Fruit fly (Drosophila melanogaster) whole organism, wandering third instar larva: ENCODE results near the gene SC35.
A peak's percentile ranks its signal among the peaks of the same experiment; 100 is the strongest.

Source experiments
- CG32264 ChIP-seq: fragments of 200-800 bp; sonication (Bioruptor generic); optimal IDR thresholded peaks from 2 replicates; lab custom pipeline; 2016; ENCODE audit warnings: missing biosample characterization, missing genetic modification characterization
- CG9705 ChIP-seq: fragments of 200-800 bp; sonication (Bioruptor generic); optimal IDR thresholded peaks from 2 replicates; lab custom pipeline; 2018; ENCODE audit warnings: missing biosample characterization, mild to moderate bottlenecking, missing genetic modification characterization
- CrebA ChIP-seq: fragments of 200-800 bp; sonication (Bioruptor generic); optimal IDR thresholded peaks from 2 replicates; lab custom pipeline; 2016; ENCODE audit warnings: missing biosample characterization, mild to moderate bottlenecking, missing genetic modification characterization, borderline replicate concordance
- Dif ChIP-seq: fragments of 200-275, 200-300 bp; sonication (Bioruptor generic); optimal IDR thresholded peaks from 2 replicates; lab custom pipeline; 2018; ENCODE audit warnings: missing biosample characterization, missing genetic modification characterization; ENCODE audit not compliant: partially characterized antibody
- GATAd ChIP-seq: sonication (Bioruptor generic); optimal IDR thresholded peaks from 2 replicates; lab custom pipeline; 2016; ENCODE audit warnings: missing biosample characterization, missing genetic modification characterization
- HLH106 ChIP-seq: fragments of 200-800 bp; optimal IDR thresholded peaks from 3 replicates; lab custom pipeline; 2019; ENCODE audit warnings: missing biosample characterization, mild to moderate bottlenecking, missing genetic modification characterization, moderate library complexity
- Hnf4 ChIP-seq: fragments of 200-800 bp; sonication (Bioruptor generic); optimal IDR thresholded peaks from 2 replicates; lab custom pipeline; 2016; ENCODE audit warnings: missing biosample characterization, mild to moderate bottlenecking, missing genetic modification characterization
- Hr78 ChIP-seq: fragments of >200 bp; optimal IDR thresholded peaks from 2 replicates; lab custom pipeline; 2017; ENCODE audit warnings: missing biosample characterization, missing genetic modification characterization
- Hr83 ChIP-seq: fragments of 200-300 bp; sonication (Bioruptor generic); optimal IDR thresholded peaks from 2 replicates; lab custom pipeline; 2016; ENCODE audit warnings: missing biosample characterization, mild to moderate bottlenecking, missing genetic modification characterization, moderate library complexity; ENCODE audit not compliant: poor library complexity, severe bottlenecking
- Mio ChIP-seq: sonication (Bioruptor generic); optimal IDR thresholded peaks from 2 replicates; lab custom pipeline; 2016; ENCODE audit warnings: missing biosample characterization, missing genetic modification characterization
- N ChIP-seq: fragments of >200 bp; optimal IDR thresholded peaks from 2 replicates; lab custom pipeline; 2018; ENCODE audit warnings: missing biosample characterization, missing external identifiers, missing genetic modification characterization
- OdsH ChIP-seq: fragments of 200-800 bp; sonication (Bioruptor generic); optimal IDR thresholded peaks from 2 replicates; lab custom pipeline; 2016; ENCODE audit warnings: missing biosample characterization, mild to moderate bottlenecking, missing genetic modification characterization
- Rel ChIP-seq, 2 experiments: fragments of 200-800 bp; sonication (Bioruptor generic) in 1 of 2; optimal IDR thresholded peaks; 2 replicates in 1 of 2; 3 replicates in 1 of 2; lab custom pipeline; 2016 to 2019; ENCODE audit warnings: mild to moderate bottlenecking in 2 of 2, missing biosample characterization in 2 of 2, missing genetic modification characterization in 2 of 2, moderate library complexity in 1 of 2
- Sp1 ChIP-seq: fragments of 200-800 bp; sonication (Bioruptor generic); optimal IDR thresholded peaks from 3 replicates; lab custom pipeline; 2019; ENCODE audit warnings: missing biosample characterization, mild to moderate bottlenecking, missing genetic modification characterization, moderate library complexity
- Vsx2 ChIP-seq: fragments of 200-300, 225-300 bp; sonication (Bioruptor generic); optimal IDR thresholded peaks from 2 replicates; lab custom pipeline; 2018; ENCODE audit warnings: missing biosample characterization, missing genetic modification characterization; ENCODE audit not compliant: partially characterized antibody
- br ChIP-seq: fragments of 200-800 bp; sonication (Bioruptor generic); optimal IDR thresholded peaks from 2 replicates; lab custom pipeline; 2016; ENCODE audit warnings: missing biosample characterization, missing genetic modification characterization
- brk ChIP-seq: fragments of 200-800 bp; sonication (Bioruptor generic); optimal IDR thresholded peaks from 2 replicates; lab custom pipeline; 2016; ENCODE audit warnings: missing biosample characterization, mild to moderate bottlenecking, missing genetic modification characterization
- dl ChIP-seq, 2 experiments: fragments of 175-275, 200-275 bp in 1 of 2; fragments of 200-275 bp in 1 of 2; sonication (Bioruptor generic); optimal IDR thresholded peaks; lab custom pipeline; 2018; ENCODE audit warnings: mild to moderate bottlenecking in 2 of 2, missing biosample characterization in 2 of 2, missing genetic modification characterization in 2 of 2, moderate library complexity in 2 of 2; ENCODE audit not compliant: partially characterized antibody in 2 of 2, insufficient read depth in 1 of 2
- dmrt93B ChIP-seq: fragments of 200-800 bp; sonication (Bioruptor generic); optimal IDR thresholded peaks from 2 replicates; lab custom pipeline; 2018; ENCODE audit warnings: missing biosample characterization, mild to moderate bottlenecking, missing genetic modification characterization
- ey ChIP-seq: fragments of 200-800 bp; sonication (Bioruptor generic); optimal IDR thresholded peaks from 2 replicates; lab custom pipeline; 2016; ENCODE audit warnings: missing biosample characterization, missing genetic modification characterization
- foxo ChIP-seq, 2 experiments: fragments of 200-800 bp; sonication (Bioruptor generic); optimal IDR thresholded peaks; 2 replicates in 1 of 2; 3 replicates in 1 of 2; lab custom pipeline; 2016 to 2017; ENCODE audit warnings: missing biosample characterization in 2 of 2, missing genetic modification characterization in 2 of 2
- h ChIP-seq: fragments of 200-800 bp; sonication (Bioruptor generic); optimal IDR thresholded peaks from 3 replicates; lab custom pipeline; 2016; ENCODE audit warnings: missing biosample characterization, mild to moderate bottlenecking, missing genetic modification characterization
- jim ChIP-seq: fragments of 175-275, 200-325 bp; sonication (Bioruptor generic); optimal IDR thresholded peaks from 2 replicates; lab custom pipeline; 2016; ENCODE audit warnings: missing biosample characterization, mild to moderate bottlenecking, missing genetic modification characterization
- lola ChIP-seq: fragments of >200 bp; optimal IDR thresholded peaks from 2 replicates; lab custom pipeline; 2017; ENCODE audit warnings: missing biosample characterization, missing genetic modification characterization
- pan ChIP-seq: fragments of >200 bp; optimal IDR thresholded peaks from 2 replicates; lab custom pipeline; 2017
- psq ChIP-seq: fragments of 200-800 bp; sonication (Bioruptor generic); optimal IDR thresholded peaks from 3 replicates; lab custom pipeline; 2017; ENCODE audit warnings: missing biosample characterization, mild to moderate bottlenecking, missing genetic modification characterization, moderate library complexity
- rgr ChIP-seq: fragments of 200-800 bp; sonication (Bioruptor generic); optimal IDR thresholded peaks from 3 replicates; lab custom pipeline; 2016; ENCODE audit warnings: missing biosample characterization, mild to moderate bottlenecking, missing genetic modification characterization
- sage ChIP-seq: fragments of 200-800 bp; sonication (Bioruptor generic); optimal IDR thresholded peaks from 2 replicates; lab custom pipeline; 2016; ENCODE audit warnings: missing biosample characterization, mild to moderate bottlenecking, missing genetic modification characterization
- sv ChIP-seq: fragments of 200-800 bp; sonication (Bioruptor generic); optimal IDR thresholded peaks from 3 replicates; lab custom pipeline; 2016; ENCODE audit warnings: missing biosample characterization, missing genetic modification characterization
- tai ChIP-seq: sonication (Bioruptor generic); optimal IDR thresholded peaks from 2 replicates; lab custom pipeline; 2016; ENCODE audit warnings: missing biosample characterization, missing genetic modification characterization
- woc ChIP-seq: sonication (Bioruptor generic); optimal IDR thresholded peaks from 2 replicates; lab custom pipeline; 2016; ENCODE audit warnings: missing biosample characterization, mild to moderate bottlenecking, missing genetic modification characterization

SC35 gene

dm6 chr2L:12453192-12453800, 18.8 kb upstream of the SC35 start, which contains the start of gene CG5418:
Gene CG5418, minus strand, starts transcription at chr2L:12453242.
- TF ChIP-seq Hnf4 (no peak), Hr83 (no peak), psq (GFP tag; lab: Kevin White, UChicago) (no peak), Dif (GFP tag; lab: Kevin White, UChicago) (no peak), rgr (GFP tag; lab: Kevin White, UChicago) (no peak), Vsx2 (GFP tag; lab: Kevin White, UChicago) (no peak), jim (GFP tag; lab: Kevin White, UChicago) (no peak), CG32264 (GFP tag; lab: Kevin White, UChicago) (no peak), Rel (GFP tag; optimal IDR thresholded peaks at IDR 0.05; lab: Kevin White, UChicago) (no peak), Rel (tag; optimal IDR thresholded peaks at IDR 0.05; lab: Kevin White, UChicago) (no peak), HLH106 (tag; lab: Kevin White, UChicago) (no peak), foxo (GFP tag; optimal IDR thresholded peaks at IDR 0.05; lab: Kevin White, UChicago) (no peak), ey (no peak)

DNA sequence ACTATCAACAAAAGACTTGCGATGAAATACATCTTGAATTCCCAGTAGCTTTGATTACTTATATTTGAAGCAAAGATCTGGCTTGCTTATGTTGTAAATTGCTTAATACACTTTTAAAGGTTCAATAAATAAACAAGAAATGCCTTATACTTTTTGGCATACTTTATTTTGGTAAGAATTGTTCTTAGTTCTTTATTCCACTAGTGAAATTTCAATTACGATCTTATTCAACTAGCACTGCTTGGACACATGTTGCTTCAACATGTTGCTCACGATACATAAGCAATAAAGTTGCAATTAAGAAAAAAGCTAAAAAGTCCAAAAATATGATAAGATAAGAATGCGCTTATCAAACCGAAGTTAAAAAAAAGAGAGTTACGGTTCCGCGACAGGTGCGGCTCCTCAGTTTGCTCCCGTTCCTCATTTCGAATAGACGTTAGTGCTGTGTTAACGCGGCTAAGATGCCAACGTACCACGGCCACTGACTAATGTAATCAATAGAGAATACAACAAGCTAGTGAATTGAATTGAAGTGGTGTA, 13.7 kb upstream of the SC35 start, which contains the start of the genes CG5421 and Oatp33Eb:
Gene CG5421, minus strand, starts transcription at position 51 of the 540 bp plus-strand sequence.
Gene Oatp33Eb, plus strand, starts transcription at position 403 of the 540 bp plus-strand sequence.
- TF ChIP-seq sage (GFP tag; lab: Kevin White, UChicago) (peak; percentile 36), OdsH (no peak), woc (no peak), Sp1 (GFP tag; lab: Kevin White, UChicago) (peak; percentile 39)

- no peak for TF ChIP-seq Rel (GFP tag; optimal IDR thresholded peaks at IDR 0.05; lab: Kevin White, UChicago)
- peak; percentile 65 for TF ChIP-seq Rel (tag; optimal IDR thresholded peaks at IDR 0.05; lab: Kevin White, UChicago)
- no peak for TF ChIP-seq br
- TF ChIP-seq Dif (GFP tag; lab: Kevin White, UChicago): no peak
- TF ChIP-seq Hr83: no peak
- no peak for TF ChIP-seq N
- TF ChIP-seq CG9705: no peak
- TF ChIP-seq woc: no peak
- TF ChIP-seq foxo (GFP tag; optimal IDR thresholded peaks at IDR 0.05; lab: Kevin White, UChicago): no peak
- no peak for TF ChIP-seq tai
- no peak for TF ChIP-seq HLH106 (tag; lab: Kevin White, UChicago)
- TF ChIP-seq h: peak; percentile 5
- TF ChIP-seq lola (GFP tag; lab: Kevin White, UChicago): no peak
- TF ChIP-seq GATAd: no peak
- TF ChIP-seq pan: no peak
- TF ChIP-seq CrebA (GFP tag; lab: Kevin White, UChicago): peak; percentile 52
- no peak for TF ChIP-seq ey
- TF ChIP-seq dl (GFP tag; optimal IDR thresholded peaks at IDR 0.05; lab: Kevin White, UChicago; ENCODE audit: insufficient read depth in 1 of 2, partially characterized antibody in 2 of 2): no peak
- TF ChIP-seq Sp1 (GFP tag; lab: Kevin White, UChicago): no peak
- no peak for TF ChIP-seq dmrt93B (GFP tag; lab: Kevin White, UChicago)
- TF ChIP-seq Vsx2 (GFP tag; lab: Kevin White, UChicago): no peak
- TF ChIP-seq Mio (GFP tag; lab: Kevin White, UChicago): no peak
- no peak for TF ChIP-seq sv (GFP tag; lab: Kevin White, UChicago)
- TF ChIP-seq CG32264 (GFP tag; lab: Kevin White, UChicago): no peak
- no peak for TF ChIP-seq brk (GFP tag; lab: Kevin White, UChicago)
- TF ChIP-seq Hr78: no peak
Measured at dm6 chr2L:12445743-12446142, 11.3 kb upstream of the SC35 start, which contains the start of gene Oatp33Ea. Gene Oatp33Ea, minus strand, starts transcription at chr2L:12445924.
